Worm (Caenorhabditis elegans) whole organism, mixed stage, embryonic: ENCODE measurements around the gene rab-3.

ENCODE experiments used
- M03D4.4 ChIP-seq: sonication (generic microtip); optimal IDR thresholded peaks from 2 replicates; lab custom pipeline; 2017; ENCODE audit warnings: mild to moderate bottlenecking, missing genetic modification characterization, missing compliant biosample characterization
- blmp-1 ChIP-seq: fragments of 150-350 bp; optimal IDR thresholded peaks from 2 replicates; lab custom pipeline; 2014; ENCODE audit warnings: missing biosample characterization, missing genetic modification characterization
- ces-1 ChIP-seq: fragments of 150-350 bp; optimal IDR thresholded peaks from 2 replicates; lab custom pipeline; 2014; ENCODE audit warnings: missing biosample characterization, missing genetic modification reagents, missing genetic modification characterization
- cnd-1 ChIP-seq: fragments of 200-800 bp; sonication (Bioruptor generic); optimal IDR thresholded peaks from 2 replicates; lab custom pipeline; 2018; ENCODE audit warnings: mild to moderate bottlenecking, missing genetic modification characterization, missing compliant biosample characterization
- drap-1 ChIP-seq: fragments of 200-800 bp; sonication (Bioruptor generic); optimal IDR thresholded peaks from 3 replicates; lab custom pipeline; 2018; ENCODE audit warnings: mild to moderate bottlenecking, missing genetic modification characterization, missing compliant biosample characterization
- elt-1 ChIP-seq: sonication (generic microtip); optimal IDR thresholded peaks from 2 replicates; lab custom pipeline; 2017; ENCODE audit warnings: missing genetic modification characterization, mild to moderate bottlenecking, missing compliant biosample characterization, antibody characterized with exemption, moderate library complexity, borderline replicate concordance; ENCODE audit not compliant: insufficient read depth
- ham-2 ChIP-seq: fragments of 200-800 bp; sonication (Bioruptor generic); optimal IDR thresholded peaks from 2 replicates; lab custom pipeline; 2018; ENCODE audit warnings: mild to moderate bottlenecking, missing genetic modification characterization, missing compliant biosample characterization
- hlh-1 ChIP-seq: fragments of 150-350 bp; optimal IDR thresholded peaks from 2 replicates; lab custom pipeline; 2014; ENCODE audit warnings: missing biosample characterization, missing genetic modification reagents, missing genetic modification characterization
- lin-13 ChIP-seq: fragments of 150-350 bp; optimal IDR thresholded peaks from 2 replicates; lab custom pipeline; 2014; ENCODE audit warnings: missing biosample characterization, missing genetic modification characterization
- lin-32 ChIP-seq: fragments of 200-800 bp; sonication (Bioruptor generic); optimal IDR thresholded peaks from 2 replicates; lab custom pipeline; 2018; ENCODE audit warnings: mild to moderate bottlenecking, missing genetic modification characterization, missing compliant biosample characterization
- lsy-2 ChIP-seq: fragments of 150-350 bp; optimal IDR thresholded peaks from 2 replicates; lab custom pipeline; 2014; ENCODE audit warnings: missing biosample characterization, missing genetic modification characterization
- mab-5 ChIP-seq: fragments of 150-350 bp; optimal IDR thresholded peaks from 2 replicates; lab custom pipeline; 2014; ENCODE audit warnings: missing biosample characterization, missing genetic modification characterization
- mep-1 ChIP-seq: fragments of 150-350 bp; optimal IDR thresholded peaks from 2 replicates; lab custom pipeline; 2017; ENCODE audit warnings: missing biosample characterization, missing genetic modification reagents, missing genetic modification characterization, inconsistent platforms
- nhr-12 ChIP-seq: fragments of 150-350 bp; optimal IDR thresholded peaks from 2 replicates; lab custom pipeline; 2014; ENCODE audit warnings: missing biosample characterization, missing genetic modification characterization
- nhr-2 ChIP-seq: fragments of 150-350 bp; optimal IDR thresholded peaks from 2 replicates; lab custom pipeline; 2014; ENCODE audit warnings: missing biosample characterization, missing genetic modification characterization
- nhr-237 ChIP-seq: fragments of 150-350 bp; optimal IDR thresholded peaks from 2 replicates; lab custom pipeline; 2014; ENCODE audit warnings: missing biosample characterization, missing genetic modification characterization
- nhr-28 ChIP-seq: fragments of 150-350 bp; optimal IDR thresholded peaks from 2 replicates; lab custom pipeline; 2014; ENCODE audit warnings: missing biosample characterization, missing genetic modification characterization
- pha-4 ChIP-seq: fragments of 150-350 bp; optimal IDR thresholded peaks from 2 replicates; lab custom pipeline; 2018; ENCODE audit warnings: missing biosample characterization, missing genetic modification reagents, missing genetic modification characterization
- snpc-4 ChIP-seq: fragments of 150-350 bp; optimal IDR thresholded peaks from 2 replicates; lab custom pipeline; 2014; ENCODE audit warnings: missing biosample characterization, missing genetic modification characterization
- sptf-1 ChIP-seq: sonication (generic microtip); optimal IDR thresholded peaks from 2 replicates; lab custom pipeline; 2017; ENCODE audit warnings: mild to moderate bottlenecking, missing genetic modification characterization, moderate library complexity, missing compliant biosample characterization
- unc-120 ChIP-seq: sonication (generic microtip); optimal IDR thresholded peaks from 2 replicates; lab custom pipeline; 2017; ENCODE audit warnings: missing genetic modification characterization, missing compliant biosample characterization; ENCODE audit not compliant: poor library complexity, severe bottlenecking
- unc-39 ChIP-seq: fragments of 150-350 bp; optimal IDR thresholded peaks from 2 replicates; lab custom pipeline; 2014; ENCODE audit warnings: missing biosample characterization, missing genetic modification characterization
- unc-62 ChIP-seq: fragments of 150-350 bp; optimal IDR thresholded peaks from 2 replicates; lab custom pipeline; 2014; ENCODE audit warnings: missing biosample characterization, missing genetic modification reagents, missing genetic modification characterization
- zip-8 ChIP-seq: fragments of 150-350 bp; optimal IDR thresholded peaks from 2 replicates; lab custom pipeline; 2014; ENCODE audit warnings: missing biosample characterization, missing genetic modification characterization
- ztf-11 ChIP-seq: fragments of 150-350 bp; optimal IDR thresholded peaks from 2 replicates; lab custom pipeline; 2014; ENCODE audit warnings: missing biosample characterization, missing genetic modification characterization

The rab-3 gene

ce11 chrII:5738795-5739194 lies 11.1 kb upstream of the rab-3 start, which contains the start of gene hlh-14:
hlh-14 (minus strand) TSS chrII:5738895.
- no peak for TF ChIP-seq lin-32
- TF ChIP-seq drap-1 (GFP tag; lab: Kevin White, UChicago), result no peak
- no peak for TF ChIP-seq zip-8 (tag; lab: Kevin White, UChicago)
- no peak for TF ChIP-seq unc-62 (GFP tag; lab: Kevin White, UChicago)
- no peak for TF ChIP-seq blmp-1 (tag; lab: Kevin White, UChicago)
- TF ChIP-seq nhr-2 (tag; lab: Kevin White, UChicago), result no peak
- TF ChIP-seq lsy-2, result no peak
- TF ChIP-seq nhr-12 (tag; lab: Kevin White, UChicago), result no peak
- TF ChIP-seq, all 35 proteins: peak for 0

- TF ChIP-seq mab-5 (tag; lab: Kevin White, UChicago), result no peak
- no peak for TF ChIP-seq unc-62 (GFP tag; lab: Kevin White, UChicago)
- TF ChIP-seq zip-8 (tag; lab: Kevin White, UChicago), result no peak
- TF ChIP-seq M03D4.4 (tag; lab: Kevin White, UChicago), result no peak
- no peak for TF ChIP-seq cnd-1 (tag; lab: Kevin White, UChicago)
- no peak for TF ChIP-seq mep-1
- no peak for TF ChIP-seq pha-4 (tag; lab: Kevin White, UChicago)
- no peak for TF ChIP-seq lin-13 (tag; lab: Kevin White, UChicago)
- TF ChIP-seq snpc-4 (tag; lab: Kevin White, UChicago), result no peak
- no peak for TF ChIP-seq lin-32
- TF ChIP-seq unc-120 (tag; lab: Kevin White, UChicago), result no peak
- no peak for TF ChIP-seq hlh-1 (tag; lab: Kevin White, UChicago)
- no peak for TF ChIP-seq nhr-237 (tag; lab: Kevin White, UChicago)
Observed at ce11 chrII:5736599-5736998, 8.9 kb upstream of the rab-3 start.

- TF ChIP-seq mab-5 (tag; lab: Kevin White, UChicago) (no peak), nhr-28 (tag; lab: Kevin White, UChicago) (no peak), sptf-1 (tag; lab: Kevin White, UChicago) (no peak), blmp-1 (tag; lab: Kevin White, UChicago) (no peak), elt-1 (tag; lab: Kevin White, UChicago) (peak; percentile 61), nhr-2 (tag; lab: Kevin White, UChicago) (peak; percentile 78), M03D4.4 (tag; lab: Kevin White, UChicago) (no peak)
Observed at ce11 chrII:5735744-5736143, 8.1 kb upstream of the rab-3 start.

- TF ChIP-seq unc-39 (tag; lab: Kevin White, UChicago) (no peak), lin-13 (tag; lab: Kevin White, UChicago) (no peak), elt-1 (tag; lab: Kevin White, UChicago) (no peak), blmp-1 (tag; lab: Kevin White, UChicago) (no peak), drap-1 (GFP tag; lab: Kevin White, UChicago) (no peak), lsy-2 (no peak), M03D4.4 (tag; lab: Kevin White, UChicago) (no peak), sptf-1 (tag; lab: Kevin White, UChicago) (no peak), nhr-2 (tag; lab: Kevin White, UChicago) (peak; percentile 52), nhr-237 (tag; lab: Kevin White, UChicago) (no peak), ztf-11 (tag; lab: Kevin White, UChicago) (no peak), unc-62 (GFP tag; lab: Kevin White, UChicago) (peak; percentile 69), zip-8 (tag; lab: Kevin White, UChicago) (peak; percentile 92), lin-32 (no peak)
Observed at ce11 chrII:5734883-5735282, 7.2 kb upstream of the rab-3 start.

ce11 chrII:5730343-5731083 lies 2.9 kb upstream of the rab-3 start, which contains the start of the genes C18A3.7 and C18A3.11:
C18A3.7 (minus strand) TSS chrII:5730443.
C18A3.11 (plus strand) TSS chrII:5731033.
- TF ChIP-seq unc-39 (tag; lab: Kevin White, UChicago), result no peak
- no peak for TF ChIP-seq ham-2

ce11 chrII:5725094-5725493 lies 2.6 kb downstream of the rab-3 start:
- TF ChIP-seq snpc-4 (tag; lab: Kevin White, UChicago) (no peak), ces-1 (GFP tag; lab: Kevin White, UChicago) (peak; percentile 63), mep-1 (peak; percentile 25)
